Worm (Caenorhabditis elegans) whole organism, L4 larva: ENCODE results near the gene egrh-2.

Experiments used
- D1046.2 ChIP-seq: fragments of 200-800 bp; sonication (Bioruptor generic); IDR thresholded peaks from 2 replicates; pipeline ENCODE4 v1.3.6; 2022; ENCODE audit warnings: missing genetic modification characterization, missing compliant biosample characterization
- F10B5.3 ChIP-seq: sonication (generic microtip); optimal IDR thresholded peaks from 2 replicates; lab custom pipeline; 2016; ENCODE audit warnings: mild to moderate bottlenecking, missing genetic modification characterization, missing compliant biosample characterization
- F44E2.7 ChIP-seq: fragments of 200-800 bp; sonication (Bioruptor generic); IDR thresholded peaks from 2 replicates; pipeline ENCODE4 v2.1.2; 2022; ENCODE audit warnings: missing genetic modification characterization, missing compliant biosample characterization
- F49E8.2 ChIP-seq: sonication (generic microtip); optimal IDR thresholded peaks from 2 replicates; lab custom pipeline; 2016; ENCODE audit warnings: missing compliant biosample characterization, mild to moderate bottlenecking, missing genetic modification characterization, borderline replicate concordance
- Y48G9A.11 ChIP-seq: fragments of 200-800 bp; sonication (Bioruptor generic); IDR thresholded peaks from 2 replicates; pipeline ENCODE4 v1.3.6; 2022; ENCODE audit warnings: missing genetic modification reagents, missing genetic modification characterization, missing compliant biosample characterization
- ama-1 ChIP-seq: fragments of 150-350 bp; optimal IDR thresholded peaks from 2 replicates; lab custom pipeline; 2014; ENCODE audit warnings: inconsistent platforms, mixed read lengths
- ceh-28 ChIP-seq: fragments of 150-350 bp; optimal IDR thresholded peaks from 2 replicates; lab custom pipeline; 2014; ENCODE audit warnings: missing biosample characterization, missing genetic modification reagents, missing genetic modification characterization
- daf-16 ChIP-seq, 3 experiments: sonication (generic microtip); optimal IDR thresholded peaks; 2 replicates each; lab custom pipeline; 2016 to 2017; ENCODE audit warnings: missing genetic modification characterization in 3 of 3, missing genetic modification reagents in 3 of 3, mild to moderate bottlenecking in 2 of 3, missing compliant biosample characterization in 2 of 3, missing biosample characterization in 1 of 3, moderate library complexity in 1 of 3
- dmd-9 ChIP-seq: fragments of 200-800 bp; sonication (Bioruptor generic); IDR thresholded peaks from 2 replicates; pipeline ENCODE4 v1.3.6; 2022; ENCODE audit warnings: missing genetic modification reagents, missing genetic modification characterization, missing compliant biosample characterization
- dpl-1 ChIP-seq: fragments of 150-350 bp; optimal IDR thresholded peaks from 2 replicates; lab custom pipeline; 2014; ENCODE audit warnings: missing biosample characterization, missing genetic modification reagents, missing genetic modification characterization
- duxl-1 ChIP-seq: sonication (generic microtip); optimal IDR thresholded peaks from 2 replicates; lab custom pipeline; 2016; ENCODE audit warnings: mild to moderate bottlenecking, missing genetic modification characterization, moderate library complexity, missing compliant biosample characterization; ENCODE audit not compliant: poor library complexity
- egl-43 ChIP-seq: fragments of 200-800 bp; sonication (Bioruptor generic); IDR thresholded peaks from 2 replicates; pipeline ENCODE4 v1.3.6; 2022; ENCODE audit warnings: missing genetic modification reagents, missing genetic modification characterization, missing compliant biosample characterization
- gei-8 ChIP-seq: fragments of 200-800 bp; sonication (Bioruptor generic); optimal IDR thresholded peaks from 2 replicates; lab custom pipeline; 2018; ENCODE audit warnings: mild to moderate bottlenecking, missing genetic modification characterization, missing compliant biosample characterization
- hlh-11 ChIP-seq: fragments of 200-800 bp; sonication (Bioruptor generic); optimal IDR thresholded peaks from 2 replicates; lab custom pipeline; 2018; ENCODE audit warnings: mild to moderate bottlenecking, missing genetic modification characterization, missing compliant biosample characterization
- lin-1 ChIP-seq: fragments of 200-800 bp; sonication (Bioruptor generic); IDR thresholded peaks from 2 replicates; pipeline ENCODE4 v1.3.6; 2022; ENCODE audit warnings: missing genetic modification reagents, missing genetic modification characterization, missing compliant biosample characterization
- lin-38 ChIP-seq: fragments of 200-800 bp; sonication (Bioruptor generic); IDR thresholded peaks from 2 replicates; pipeline ENCODE4 v1.3.6; 2022; ENCODE audit warnings: missing genetic modification reagents, missing genetic modification characterization, missing compliant biosample characterization
- lir-3 ChIP-seq: sonication (generic microtip); optimal IDR thresholded peaks from 2 replicates; lab custom pipeline; 2016; ENCODE audit warnings: mild to moderate bottlenecking, missing genetic modification characterization, missing compliant biosample characterization
- madf-5 ChIP-seq, 2 experiments: fragments of 200-800 bp; sonication (Bioruptor generic); IDR thresholded peaks; 2 replicates each; pipeline ENCODE4 v1.3.6; 2022; ENCODE audit warnings: missing compliant biosample characterization in 2 of 2, missing genetic modification characterization in 2 of 2
- mdl-1 ChIP-seq, 2 experiments: fragments of 150-350 bp in 1 of 2; sonication (generic microtip) in 1 of 2; optimal IDR thresholded peaks; 2 replicates each; lab custom pipeline; 2014 to 2017; ENCODE audit warnings: missing biosample characterization in 2 of 2, missing genetic modification characterization in 2 of 2
- mdt-29 ChIP-seq: fragments of 200-800 bp; sonication (Bioruptor generic); IDR thresholded peaks from 2 replicates; pipeline ENCODE4 v1.3.6; 2022; ENCODE audit warnings: missing genetic modification reagents, missing genetic modification characterization, missing compliant biosample characterization
- nhr-11 ChIP-seq: fragments of 150-350 bp; optimal IDR thresholded peaks from 2 replicates; lab custom pipeline; 2014; ENCODE audit warnings: missing biosample characterization, missing genetic modification characterization
- nhr-28 ChIP-seq: fragments of 150-350 bp; optimal IDR thresholded peaks from 2 replicates; lab custom pipeline; 2014; ENCODE audit warnings: missing biosample characterization, missing genetic modification characterization
- nhr-77 ChIP-seq: fragments of 150-350 bp; optimal IDR thresholded peaks from 2 replicates; lab custom pipeline; 2014; ENCODE audit warnings: missing biosample characterization, missing genetic modification characterization
- php-3 ChIP-seq: fragments of 200-800 bp; sonication (Bioruptor generic); IDR thresholded peaks from 2 replicates; pipeline ENCODE4 v1.3.6; 2022; ENCODE audit warnings: missing genetic modification reagents, missing genetic modification characterization, missing compliant biosample characterization
- pqm-1 ChIP-seq: sonication (generic microtip); optimal IDR thresholded peaks from 2 replicates; lab custom pipeline; 2017; ENCODE audit warnings: missing biosample characterization, missing genetic modification characterization
- set-16 ChIP-seq: fragments of 200-800 bp; sonication (Bioruptor generic); IDR thresholded peaks from 2 replicates; pipeline ENCODE4 v1.3.6; 2022; ENCODE audit warnings: missing genetic modification reagents, missing genetic modification characterization, missing compliant biosample characterization
- spr-3 ChIP-seq: fragments of 200-800 bp; sonication (Bioruptor generic); optimal IDR thresholded peaks from 2 replicates; lab custom pipeline; 2018; ENCODE audit warnings: mild to moderate bottlenecking, missing genetic modification characterization, missing compliant biosample characterization
- unc-62 ChIP-seq, 3 experiments: fragments of 150-350 bp in 1 of 3; sonication (generic microtip); optimal IDR thresholded peaks in 2 of 3; peaks in 1 of 3; 1 replicate in 1 of 3; 2 replicates in 2 of 3; lab custom pipeline; 2014 to 2017; ENCODE audit warnings: missing biosample characterization in 3 of 3, missing genetic modification characterization in 3 of 3, missing genetic modification reagents in 3 of 3, missing genotype in 1 of 3

Gene egrh-2

ce11 chrIV:991181-991642 lies 960 bp upstream of the egrh-2 start (continued):
- TF ChIP-seq lin-1 (GFP tag; lab: Robert Waterston, UW) (peak; percentile 55; the same call in 1 of the 2 replicates), spr-3 (peak; percentile 43), Y48G9A.11 (peak; percentile 88), madf-5 (GFP tag; IDR thresholded peaks at IDR 0.05; lab: Robert Waterston, UW) (no peak), mdl-1 (tag; optimal IDR thresholded peaks at IDR 0.05; lab: Kevin White, UChicago) (no peak), mdt-29 (GFP tag; lab: Robert Waterston, UW) (peak; percentile 82), duxl-1 (tag; lab: Kevin White, UChicago) (peak; percentile 27), egl-43 (GFP tag; lab: Robert Waterston, UW) (peak; percentile 71; the same call in 1 of the 2 replicates), F49E8.2 (tag; lab: Kevin White, UChicago) (peak; percentile 94), lir-3 (tag; lab: Kevin White, UChicago) (no peak), dmd-9 (peak; percentile 53; the same call in 1 of the 2 replicates), daf-16 (GFP tag; optimal IDR thresholded peaks at IDR 0.05; lab: Kevin White, UChicago) (no peak), daf-16 (tag; optimal IDR thresholded peaks at IDR 0.05; lab: Kevin White, UChicago) (peak; percentile 30), gei-8 (peak; percentile 51), ama-1 (lab: Kevin White, UChicago) (peak; percentile 95), lin-38 (peak; percentile 88)

- no peak for TF ChIP-seq unc-62 (GFP tag; optimal IDR thresholded peaks at IDR 0.05 in 1 of 2; lab: Kevin White, UChicago)
- TF ChIP-seq unc-62 (tag; optimal IDR thresholded peaks at IDR 0.05; lab: Kevin White, UChicago): no peak
- peak; percentile 100 for TF ChIP-seq ceh-28 (tag; lab: Kevin White, UChicago)
- no peak for TF ChIP-seq F10B5.3
- no peak for TF ChIP-seq dpl-1
These were observed 6.7 kb downstream of the egrh-2 start for ce11 chrIV:983558-983957.

- peak; percentile 74 for TF ChIP-seq ceh-28 (tag; lab: Kevin White, UChicago)
These were observed 11.9 kb downstream of the egrh-2 start for ce11 chrIV:978309-978708.

DNA sequence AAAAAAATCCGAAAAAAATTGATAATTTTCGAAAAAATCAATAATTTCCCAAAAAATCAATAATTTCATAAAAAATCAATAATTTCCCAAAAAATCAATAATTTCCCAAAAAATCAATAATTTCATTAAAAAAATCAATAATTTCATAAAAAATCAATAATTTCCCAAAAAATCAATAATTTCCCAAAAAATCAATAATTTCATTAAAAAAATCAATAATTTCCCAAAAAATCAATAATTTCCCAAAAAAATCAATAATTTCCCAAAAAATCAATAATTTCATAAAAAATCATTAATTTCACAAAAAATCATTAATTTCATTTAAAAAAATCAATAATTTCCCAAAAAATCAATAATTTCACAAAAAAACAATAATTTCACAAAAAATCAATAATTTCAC lies 12.5 kb downstream of the egrh-2 start:
- TF ChIP-seq F44E2.7: 0 out of 2 replicates have a peak, but pooled peaks have one; percentile 29
- TF ChIP-seq ceh-28 (tag; lab: Kevin White, UChicago): peak; percentile 91

DNA sequence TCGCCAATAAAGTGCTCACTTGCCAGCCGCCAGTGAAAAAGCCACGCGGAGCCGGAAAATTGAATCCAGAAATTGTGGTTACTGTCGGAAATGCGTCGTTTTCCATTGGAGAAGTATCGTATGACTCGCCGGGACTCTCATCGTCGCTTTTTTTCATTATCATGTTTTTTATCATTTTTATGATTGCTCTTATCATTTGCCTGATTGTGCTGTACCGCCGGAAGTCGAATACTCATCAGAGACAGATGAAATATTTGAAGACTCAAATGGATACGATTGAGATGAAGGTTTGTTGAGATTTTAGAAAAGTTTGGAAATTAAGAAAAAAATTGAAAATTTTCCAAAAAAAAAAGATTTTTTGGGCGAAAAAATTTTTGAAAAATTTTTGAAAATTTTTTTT lies 13.9 kb downstream of the egrh-2 start:
- TF ChIP-seq php-3 (GFP tag; lab: Robert Waterston, UW) (0 out of 2 replicates have a peak, but pooled peaks have one; percentile 12), nhr-28 (tag; lab: Kevin White, UChicago) (peak; percentile 15), mdl-1 (tag; optimal IDR thresholded peaks at IDR 0.05; lab: Kevin White, UChicago) (no peak), pqm-1 (tag; lab: Kevin White, UChicago) (peak; percentile 22)

ce11 chrIV:972811-973428 lies 17.3 kb downstream of the egrh-2 start:
- TF ChIP-seq nhr-77: no peak
- no peak for TF ChIP-seq F49E8.2 (tag; lab: Kevin White, UChicago)
- no peak for TF ChIP-seq nhr-11 (tag; lab: Kevin White, UChicago)
- TF ChIP-seq ceh-28 (tag; lab: Kevin White, UChicago): peak; percentile 90

DNA sequence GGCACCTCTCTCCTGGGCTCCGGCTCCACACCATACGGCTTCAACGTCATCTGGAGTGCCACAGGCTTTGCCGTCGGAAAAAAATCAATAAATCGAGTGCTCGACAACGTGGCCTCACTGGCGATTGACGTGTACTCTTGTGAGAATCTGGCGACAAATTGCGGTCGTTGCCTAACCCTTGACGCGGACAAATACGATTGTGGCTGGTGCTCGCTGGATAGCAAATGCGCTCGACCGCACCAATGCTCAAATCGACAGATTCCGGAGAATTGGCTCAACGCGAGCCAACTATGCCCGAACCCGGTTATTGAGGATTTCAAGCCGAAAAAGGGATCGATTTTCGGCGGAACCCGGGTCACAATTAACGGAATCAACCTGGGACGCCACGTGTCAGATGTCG lies 17.9 kb downstream of the egrh-2 start:
- TF ChIP-seq hlh-11 (tag; lab: Kevin White, UChicago) (no peak), set-16 (0 out of 2 replicates have a peak, but pooled peaks have one; percentile 19), D1046.2 (GFP tag; lab: Robert Waterston, UW) (0 out of 2 replicates have a peak, but pooled peaks have one; percentile 51)
